Worm (Caenorhabditis elegans) whole organism, L1 larva: ENCODE results near the gene set-25.

Source experiments
- ama-1 ChIP-seq: fragments of 150-350 bp; optimal IDR thresholded peaks from 2 replicates; lab custom pipeline; 2014
- ceh-82 ChIP-seq, 3 experiments: fragments of 150-350 bp in 1 of 3; sonication (generic microtip) in 2 of 3; optimal IDR thresholded peaks; 2 replicates each; lab custom pipeline; 2014 to 2017; ENCODE audit warnings: missing biosample characterization in 3 of 3, missing genetic modification characterization in 3 of 3
- efl-1 ChIP-seq, 4 experiments: fragments of 150-350 bp; optimal IDR thresholded peaks in 3 of 4; peaks in 1 of 4; 1 replicate in 1 of 4; 2 replicates in 3 of 4; lab custom pipeline; 2014; ENCODE audit warnings: missing biosample characterization in 2 of 4, missing genetic modification characterization in 2 of 4, missing genetic modification reagents in 2 of 4
- fos-1 ChIP-seq: fragments of 150-350 bp; optimal IDR thresholded peaks from 2 replicates; lab custom pipeline; 2014; ENCODE audit warnings: missing biosample characterization, missing genetic modification characterization
- nhr-237 ChIP-seq: fragments of 150-350 bp; optimal IDR thresholded peaks from 2 replicates; lab custom pipeline; 2014; ENCODE audit warnings: missing biosample characterization, missing genetic modification characterization
- unc-130 ChIP-seq: fragments of 150-350 bp; optimal IDR thresholded peaks from 2 replicates; lab custom pipeline; 2017; ENCODE audit warnings: missing biosample characterization, missing genetic modification characterization, inconsistent platforms

DNA sequence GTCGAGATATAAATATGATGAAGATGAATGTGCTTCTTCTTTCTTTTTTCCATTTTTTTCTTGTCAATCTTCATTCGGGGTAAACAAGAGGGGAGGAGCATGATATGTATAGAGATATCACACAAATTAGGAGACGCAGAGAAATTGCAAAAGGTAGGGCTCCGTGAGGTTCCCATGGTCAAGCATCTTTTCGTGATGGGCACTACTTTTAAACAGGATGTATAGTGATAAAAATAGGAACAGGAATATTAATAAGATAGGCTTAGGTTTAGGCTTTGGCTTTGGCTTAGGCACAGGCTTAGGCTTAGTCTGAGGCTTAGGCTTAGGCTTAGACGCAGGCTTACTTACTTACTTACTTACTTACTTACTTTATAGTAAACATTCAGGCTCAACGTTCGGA, 31.8 kb upstream of the set-25 start, which contains the start of gene F53A2.1:
- TF ChIP-seq ama-1 (lab: Kevin White, UChicago) (no peak), unc-130 (tag; lab: Kevin White, UChicago) (no peak), ceh-82 (tag; optimal IDR thresholded peaks at IDR 0.05; lab: Kevin White, UChicago) (no peak), efl-1 (optimal IDR thresholded peaks at IDR 0.05; lab: Kevin White, UChicago) (no peak), efl-1 (GFP tag; optimal IDR thresholded peaks at IDR 0.05 in 1 of 2; lab: Kevin White, UChicago) (no peak), fos-1 (tag; lab: Kevin White, UChicago) (no peak), nhr-237 (tag; lab: Kevin White, UChicago) (no peak)
